Worm (Caenorhabditis elegans) whole organism, L4 larva: ENCODE data around the gene F35H8.12.

ENCODE experiments used
- duxl-1 ChIP-seq: sonication (generic microtip); optimal IDR thresholded peaks from 2 replicates; lab custom pipeline; 2016; ENCODE audit warnings: mild to moderate bottlenecking, missing genetic modification characterization, moderate library complexity, missing compliant biosample characterization; ENCODE audit not compliant: poor library complexity
- nhr-111 ChIP-seq: fragments of 200-800 bp; sonication (Bioruptor generic); optimal IDR thresholded peaks from 2 replicates; lab custom pipeline; 2018; ENCODE audit warnings: mild to moderate bottlenecking, missing genetic modification characterization, missing compliant biosample characterization
- snpc-4 ChIP-seq: fragments of 150-350 bp; optimal IDR thresholded peaks from 2 replicates; lab custom pipeline; 2014; ENCODE audit warnings: missing biosample characterization, missing genetic modification characterization

ce11 chrII:9576707-9577106 is 25.1 kb downstream of the F35H8.12 start:
- no peak for TF ChIP-seq nhr-111 (GFP tag; lab: Kevin White, UChicago)
- no peak for TF ChIP-seq snpc-4 (tag; lab: Kevin White, UChicago)
- no peak for TF ChIP-seq duxl-1 (tag; lab: Kevin White, UChicago)
